Worm (Caenorhabditis elegans): ENCODE results near the gene K01G5.8.

K01G5.8 gene

DNA sequence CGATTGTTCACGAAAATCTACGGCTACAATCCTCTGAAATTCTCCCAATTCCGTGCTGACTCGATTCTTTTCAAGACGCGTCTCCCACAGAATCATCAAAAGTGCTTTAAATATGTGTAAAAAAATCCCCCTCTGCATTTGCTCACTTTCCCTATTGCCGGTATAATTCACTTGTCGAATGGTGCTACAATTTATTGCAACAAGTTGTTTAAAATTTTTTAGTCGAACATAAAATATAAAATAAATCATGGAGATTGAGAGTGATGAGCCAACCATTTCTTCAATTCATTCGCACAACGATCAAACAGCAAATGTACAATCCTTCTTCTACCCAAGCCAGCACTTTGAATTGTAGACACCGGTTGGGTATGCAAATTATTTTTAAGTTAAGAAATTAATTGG, 5.8 kb upstream of the K01G5.8 start:
- TF ChIP-seq ces-1 (GFP tag; optimal IDR thresholded peaks at IDR 0.05) (no peak), nhr-12 (tag; optimal IDR thresholded peaks at IDR 0.05) (no peak), lin-32 (GFP tag; optimal IDR thresholded peaks at IDR 0.05) (no peak), elt-3 (tag; optimal IDR thresholded peaks at IDR 0.05) (no peak), mep-1 (tag; optimal IDR thresholded peaks at IDR 0.05) (no peak), unc-39 (tag; optimal IDR thresholded peaks at IDR 0.05) (no peak)

DNA sequence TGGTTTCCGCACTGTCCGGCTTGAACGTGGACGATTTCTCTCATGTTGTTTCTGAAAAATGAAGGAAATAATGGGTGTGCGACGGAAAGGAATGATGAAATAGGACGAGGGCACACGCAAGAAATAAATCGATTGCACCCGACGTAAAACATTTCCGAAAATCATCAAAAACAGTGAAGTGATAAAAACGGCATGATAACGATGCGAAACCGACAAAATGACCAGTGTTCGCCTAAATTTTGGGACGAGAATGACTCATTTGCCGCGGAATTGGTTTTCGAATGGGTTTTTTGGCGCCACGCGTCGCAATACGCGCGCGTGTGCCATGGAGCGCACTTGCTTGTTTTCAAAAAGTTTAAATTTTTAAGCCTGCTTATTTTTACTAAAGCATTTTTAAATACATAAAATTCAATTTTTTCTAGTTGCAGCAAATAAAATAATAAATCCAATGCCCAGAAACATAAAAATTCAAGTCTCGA, 1.8 kb upstream of the K01G5.8 start, which contains the start of the genes tbb-1 and rib-2:
Gene tbb-1, minus strand, starts transcription at position 51 of the 479 bp plus-strand sequence.
Gene rib-2, plus strand, starts transcription at position 429 of the 479 bp plus-strand sequence.
- no peak for TF ChIP-seq elt-3 (tag; optimal IDR thresholded peaks at IDR 0.05)
- TF ChIP-seq hlh-1 (tag; optimal IDR thresholded peaks at IDR 0.05) = peak; percentile 17
- TF ChIP-seq nhr-237 (tag; optimal IDR thresholded peaks at IDR 0.05) = peak; percentile 76
- TF ChIP-seq nhr-76 (tag; optimal IDR thresholded peaks at IDR 0.05) = no peak
- peak; percentile 17 for TF ChIP-seq ces-1 (GFP tag; optimal IDR thresholded peaks at IDR 0.05)
- no peak for TF ChIP-seq M03D4.4 (tag; optimal IDR thresholded peaks at IDR 0.05)
- no peak for TF ChIP-seq unc-120 (tag; optimal IDR thresholded peaks at IDR 0.05; ENCODE audit: poor library complexity, severe bottlenecking)
- no peak for TF ChIP-seq ztf-11 (tag; optimal IDR thresholded peaks at IDR 0.05)
- TF ChIP-seq unc-62 (GFP tag; optimal IDR thresholded peaks at IDR 0.05) = no peak
- no peak for TF ChIP-seq ham-2 (GFP tag; optimal IDR thresholded peaks at IDR 0.05)
- no peak for TF ChIP-seq flh-1 (GFP tag; optimal IDR thresholded peaks at IDR 0.05)
- peak; percentile 28 for TF ChIP-seq drap-1 (GFP tag; optimal IDR thresholded peaks at IDR 0.05)
- no peak for TF ChIP-seq unc-39 (tag; optimal IDR thresholded peaks at IDR 0.05)
- TF ChIP-seq mab-5 (tag; optimal IDR thresholded peaks at IDR 0.05) = no peak
- no peak for TF ChIP-seq sem-2 (GFP tag; optimal IDR thresholded peaks at IDR 0.05)
- TF ChIP-seq cnd-1 (tag; optimal IDR thresholded peaks at IDR 0.05) = no peak
- TF ChIP-seq snpc-4 (tag; optimal IDR thresholded peaks at IDR 0.05) = no peak
- no peak for TF ChIP-seq nhr-12 (tag; optimal IDR thresholded peaks at IDR 0.05)
- TF ChIP-seq mls-2 (tag; optimal IDR thresholded peaks at IDR 0.05) = no peak
- TF ChIP-seq lin-13 (tag; optimal IDR thresholded peaks at IDR 0.05) = peak; percentile 55
- TF ChIP-seq ceh-39 (tag; optimal IDR thresholded peaks at IDR 0.05) = peak; percentile 60
- no peak for TF ChIP-seq blmp-1 (tag; optimal IDR thresholded peaks at IDR 0.05)
- no peak for TF ChIP-seq nhr-2 (tag; optimal IDR thresholded peaks at IDR 0.05)
- no peak for TF ChIP-seq tbx-8 (GFP tag; optimal IDR thresholded peaks at IDR 0.05)
- no peak for TF ChIP-seq bed-3 (GFP tag; optimal IDR thresholded peaks at IDR 0.05)
- peak; percentile 93 for TF ChIP-seq mep-1 (tag; optimal IDR thresholded peaks at IDR 0.05)
- TF ChIP-seq zip-8 (tag; optimal IDR thresholded peaks at IDR 0.05) = no peak
- TF ChIP-seq pha-4 (tag; optimal IDR thresholded peaks at IDR 0.05) = peak; percentile 18
- no peak for TF ChIP-seq sptf-1 (tag; optimal IDR thresholded peaks at IDR 0.05)
- no peak for TF ChIP-seq lin-32 (GFP tag; optimal IDR thresholded peaks at IDR 0.05)
- no peak for TF ChIP-seq nhr-28 (tag; optimal IDR thresholded peaks at IDR 0.05)
- TF ChIP-seq ceh-83 (GFP tag; optimal IDR thresholded peaks at IDR 0.05) = peak; percentile 30
- no peak for TF ChIP-seq elt-1 (tag; optimal IDR thresholded peaks at IDR 0.05; ENCODE audit: borderline replicate concordance, insufficient read depth)
- peak; percentile 70 for TF ChIP-seq lsy-2 (tag; optimal IDR thresholded peaks at IDR 0.05)
- no peak for TF ChIP-seq ceh-43 (GFP tag; optimal IDR thresholded peaks at IDR 0.05)

DNA sequence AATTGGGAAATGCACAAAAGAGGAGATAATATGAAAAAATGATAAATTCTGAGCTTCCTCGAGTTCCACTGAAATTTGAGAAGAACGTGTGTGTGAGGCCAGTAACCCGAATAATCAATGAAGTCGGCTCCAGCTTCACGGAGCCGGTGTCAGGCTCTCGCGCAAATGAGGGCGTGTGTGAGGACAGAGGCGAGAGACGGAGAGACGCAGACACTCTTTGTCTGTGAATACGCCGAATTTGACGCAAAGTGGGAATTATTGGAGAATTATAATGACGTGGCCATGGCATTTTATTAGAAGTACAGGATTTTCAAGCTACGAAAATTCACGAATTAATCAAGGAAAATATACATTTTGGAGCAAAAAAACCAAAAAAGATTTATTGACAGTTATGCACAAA, 670 bp downstream of the K01G5.8 start:
- TF ChIP-seq unc-120 (tag; optimal IDR thresholded peaks at IDR 0.05; ENCODE audit: poor library complexity, severe bottlenecking) = peak; percentile 74
- peak; percentile 40 for TF ChIP-seq nhr-237 (tag; optimal IDR thresholded peaks at IDR 0.05)
- TF ChIP-seq sptf-1 (tag; optimal IDR thresholded peaks at IDR 0.05) = peak; percentile 26
- TF ChIP-seq ces-1 (GFP tag; optimal IDR thresholded peaks at IDR 0.05) = peak; percentile 52
- peak; percentile 22 for TF ChIP-seq ham-2 (GFP tag; optimal IDR thresholded peaks at IDR 0.05)
- no peak for TF ChIP-seq ceh-39 (tag; optimal IDR thresholded peaks at IDR 0.05)
- peak; percentile 11 for TF ChIP-seq mep-1 (tag; optimal IDR thresholded peaks at IDR 0.05)
- TF ChIP-seq mls-2 (tag; optimal IDR thresholded peaks at IDR 0.05) = peak; percentile 6
- no peak for TF ChIP-seq unc-62 (GFP tag; optimal IDR thresholded peaks at IDR 0.05)
- no peak for TF ChIP-seq lin-13 (tag; optimal IDR thresholded peaks at IDR 0.05)

DNA sequence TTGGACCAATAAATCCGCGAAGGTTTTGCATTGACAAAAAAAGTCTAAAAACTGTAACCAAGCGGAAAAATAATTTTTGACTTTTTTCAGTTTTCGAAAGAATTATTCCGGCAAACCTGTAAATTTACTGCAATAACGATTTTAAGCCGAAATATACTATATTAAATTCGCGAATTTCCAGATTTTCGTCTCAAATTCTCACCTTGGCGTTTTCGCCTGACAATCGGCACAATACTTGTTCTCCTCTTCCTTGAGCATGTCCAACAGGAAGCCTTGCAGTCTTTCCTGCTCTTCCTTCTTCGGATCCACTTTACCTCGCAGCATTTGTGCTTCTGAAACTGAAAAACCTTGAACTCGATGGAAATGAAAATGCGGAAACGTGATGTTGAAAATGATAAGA, 1.1 kb downstream of the K01G5.8 start, which contains the start of gene smap-1:
Gene smap-1, minus strand, starts transcription at position 338 of the 400 bp plus-strand sequence.
- no peak for TF ChIP-seq sem-2 (GFP tag; optimal IDR thresholded peaks at IDR 0.05)

All from whole organism, mixed stage, embryonic.